Worm (Caenorhabditis elegans): ENCODE measurements around the gene grd-13.

DNA sequence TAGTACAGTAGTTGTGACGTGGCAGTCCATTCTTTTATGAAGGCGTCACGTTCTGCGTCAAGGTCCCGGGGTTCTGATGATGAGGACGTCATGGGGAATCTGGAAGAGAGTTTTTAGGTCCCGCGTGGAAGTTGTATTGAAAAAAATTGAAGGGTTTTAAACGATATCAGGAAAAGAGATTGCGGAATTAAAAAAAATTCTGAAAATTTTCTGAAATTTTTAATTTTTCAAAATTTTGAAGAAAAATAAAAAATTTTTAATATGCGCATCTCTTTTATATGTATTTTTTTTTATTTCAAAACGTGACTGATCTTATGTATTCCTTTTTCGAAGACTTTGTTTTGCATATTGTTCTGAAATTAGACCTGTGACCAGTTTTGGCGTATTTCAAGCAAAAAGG is 15.6 kb upstream of the grd-13 start, which contains the start of gene C04C3.6:
- TF ChIP-seq fos-1 (tag; optimal IDR thresholded peaks at IDR 0.05): no peak
- TF ChIP-seq nhr-11 (tag; optimal IDR thresholded peaks at IDR 0.05): no peak
- no peak for TF ChIP-seq mdl-1 (tag; optimal IDR thresholded peaks at IDR 0.05)
- TF ChIP-seq lsy-2 (tag; optimal IDR thresholded peaks at IDR 0.05): no peak
- no peak for TF ChIP-seq aly-2 (tag; optimal IDR thresholded peaks at IDR 0.05)
- TF ChIP-seq snpc-4 (tag; optimal IDR thresholded peaks at IDR 0.05): no peak
- TF ChIP-seq nhr-237 (tag; optimal IDR thresholded peaks at IDR 0.05): no peak
- no peak for TF ChIP-seq elt-3 (tag; optimal IDR thresholded peaks at IDR 0.05)
- no peak for TF ChIP-seq blmp-1 (tag; optimal IDR thresholded peaks at IDR 0.05; ENCODE audit: insufficient read depth)
- no peak for TF ChIP-seq nhr-77 (tag; optimal IDR thresholded peaks at IDR 0.05)
- no peak for TF ChIP-seq ztf-11 (tag; optimal IDR thresholded peaks at IDR 0.05)
- TF ChIP-seq unc-55 (GFP tag; optimal IDR thresholded peaks at IDR 0.05): no peak
